Worm (Caenorhabditis elegans) whole organism, L3 larva: ENCODE results near the gene C25A8.5.

Source experiments
- ZK546.5 ChIP-seq: sonication (generic microtip); optimal IDR thresholded peaks from 2 replicates; lab custom pipeline; 2017; ENCODE audit warnings: missing biosample characterization, missing genetic modification characterization
- aly-2 ChIP-seq: fragments of 150-350 bp; optimal IDR thresholded peaks from 2 replicates; lab custom pipeline; 2014; ENCODE audit warnings: missing biosample characterization, missing genetic modification characterization
- ama-1 ChIP-seq: fragments of 150-350 bp; optimal IDR thresholded peaks from 2 replicates; lab custom pipeline; 2018
- ceh-16 ChIP-seq: sonication (generic microtip); optimal IDR thresholded peaks from 2 replicates; lab custom pipeline; 2017; ENCODE audit warnings: missing biosample characterization, missing genetic modification characterization
- ceh-28 ChIP-seq: fragments of 150-350 bp; optimal IDR thresholded peaks from 2 replicates; lab custom pipeline; 2014; ENCODE audit warnings: missing biosample characterization, missing genetic modification reagents, missing genetic modification characterization
- ceh-82 ChIP-seq: fragments of 150-350 bp; optimal IDR thresholded peaks from 2 replicates; lab custom pipeline; 2014; ENCODE audit warnings: missing biosample characterization, missing genetic modification characterization
- ceh-9 ChIP-seq: sonication (generic microtip); optimal IDR thresholded peaks from 2 replicates; lab custom pipeline; 2018; ENCODE audit warnings: missing biosample characterization, missing genetic modification characterization
- daf-12 ChIP-seq: fragments of 150-350 bp; optimal IDR thresholded peaks from 2 replicates; lab custom pipeline; 2014; ENCODE audit warnings: missing biosample characterization, missing genetic modification reagents, missing genetic modification characterization
- egl-27 ChIP-seq: sonication (generic microtip); optimal IDR thresholded peaks from 4 replicates; lab custom pipeline; 2017; ENCODE audit warnings: missing biosample characterization, missing genetic modification reagents, missing genetic modification characterization
- egl-5 ChIP-seq: fragments of 150-350 bp; optimal IDR thresholded peaks from 2 replicates; lab custom pipeline; 2017; ENCODE audit warnings: missing biosample characterization, missing genetic modification reagents, missing genetic modification characterization, inconsistent platforms
- elt-1 ChIP-seq: fragments of 150-350 bp; optimal IDR thresholded peaks from 2 replicates; lab custom pipeline; 2014; ENCODE audit warnings: missing biosample characterization, missing genetic modification characterization
- elt-2 ChIP-seq: sonication (generic microtip); optimal IDR thresholded peaks from 2 replicates; lab custom pipeline; 2016; ENCODE audit warnings: missing genetic modification reagents, mild to moderate bottlenecking, missing genetic modification characterization, missing compliant biosample characterization
- elt-3 ChIP-seq, 3 experiments: fragments of 150-350 bp in 1 of 3; sonication (generic microtip) in 2 of 3; optimal IDR thresholded peaks; 2 replicates in 2 of 3; 4 replicates in 1 of 3; lab custom pipeline; 2014 to 2017; ENCODE audit warnings: missing biosample characterization in 3 of 3, missing genetic modification characterization in 3 of 3
- eor-1 ChIP-seq, 2 experiments: fragments of 150-350 bp; optimal IDR thresholded peaks; 2 replicates each; lab custom pipeline; 2014 to 2018; ENCODE audit warnings: missing biosample characterization in 2 of 2, missing genetic modification characterization in 2 of 2
- fkh-10 ChIP-seq: sonication (generic microtip); optimal IDR thresholded peaks from 2 replicates; lab custom pipeline; 2017; ENCODE audit warnings: missing biosample characterization, missing genetic modification reagents, missing genetic modification characterization
- fkh-2 ChIP-seq: fragments of 150-350 bp; optimal IDR thresholded peaks from 2 replicates; lab custom pipeline; 2014; ENCODE audit warnings: missing biosample characterization, missing genetic modification reagents, missing genetic modification characterization
- fos-1 ChIP-seq: fragments of 150-350 bp; optimal IDR thresholded peaks from 2 replicates; lab custom pipeline; 2014; ENCODE audit warnings: missing biosample characterization, missing genetic modification characterization
- hmg-11 ChIP-seq: sonication (generic microtip); optimal IDR thresholded peaks from 2 replicates; lab custom pipeline; 2016; ENCODE audit warnings: missing genetic modification characterization, missing compliant biosample characterization
- jun-1 ChIP-seq: fragments of 150-350 bp; optimal IDR thresholded peaks from 2 replicates; lab custom pipeline; 2014; ENCODE audit warnings: missing biosample characterization, missing genetic modification reagents, missing genetic modification characterization
- lsy-12 ChIP-seq: sonication (generic microtip); optimal IDR thresholded peaks from 2 replicates; lab custom pipeline; 2016; ENCODE audit warnings: mild to moderate bottlenecking, missing genetic modification characterization, missing compliant biosample characterization
- mdl-1 ChIP-seq: fragments of 150-350 bp; optimal IDR thresholded peaks from 2 replicates; lab custom pipeline; 2014; ENCODE audit warnings: missing biosample characterization, missing genetic modification characterization
- mml-1 ChIP-seq: fragments of 150-350 bp; sonication (generic microtip); optimal IDR thresholded peaks from 3 replicates; lab custom pipeline; 2014; ENCODE audit warnings: missing biosample characterization, missing genetic modification characterization
- nfya-1 ChIP-seq: sonication (generic microtip); optimal IDR thresholded peaks from 2 replicates; lab custom pipeline; 2017; ENCODE audit warnings: missing genetic modification characterization, mild to moderate bottlenecking, missing compliant biosample characterization, antibody characterized with exemption, moderate library complexity; ENCODE audit not compliant: insufficient read depth
- nhr-11 ChIP-seq: fragments of 150-350 bp; optimal IDR thresholded peaks from 2 replicates; lab custom pipeline; 2014; ENCODE audit warnings: missing biosample characterization, missing genetic modification characterization
- nhr-12 ChIP-seq: fragments of 150-350 bp; optimal IDR thresholded peaks from 2 replicates; lab custom pipeline; 2014; ENCODE audit warnings: missing biosample characterization, missing genetic modification characterization
- nhr-23 ChIP-seq: fragments of 150-350 bp; optimal IDR thresholded peaks from 2 replicates; lab custom pipeline; 2014; ENCODE audit warnings: missing biosample characterization, missing genetic modification reagents, missing genetic modification characterization
- nhr-237 ChIP-seq: fragments of 150-350 bp; optimal IDR thresholded peaks from 2 replicates; lab custom pipeline; 2014; ENCODE audit warnings: missing biosample characterization, missing genetic modification characterization
- nhr-25 ChIP-seq: sonication (generic microtip); optimal IDR thresholded peaks from 2 replicates; lab custom pipeline; 2017; ENCODE audit warnings: missing biosample characterization, missing genetic modification characterization
- nhr-28 ChIP-seq: fragments of 150-350 bp; optimal IDR thresholded peaks from 2 replicates; lab custom pipeline; 2014; ENCODE audit warnings: missing biosample characterization, missing genetic modification characterization
- nhr-43 ChIP-seq: sonication (generic microtip); optimal IDR thresholded peaks from 2 replicates; lab custom pipeline; 2016; ENCODE audit warnings: mild to moderate bottlenecking, missing genetic modification characterization, missing compliant biosample characterization; ENCODE audit not compliant: poor library complexity, severe bottlenecking
- nhr-67 ChIP-seq: fragments of 150-350 bp; optimal IDR thresholded peaks from 2 replicates; lab custom pipeline; 2014; ENCODE audit warnings: missing biosample characterization, missing genetic modification characterization
- nhr-76 ChIP-seq: fragments of 150-350 bp; sonication (generic microtip); optimal IDR thresholded peaks from 5 replicates; lab custom pipeline; 2014; ENCODE audit warnings: missing biosample characterization, missing genetic modification characterization
- pha-4 ChIP-seq: fragments of 150-350 bp; optimal IDR thresholded peaks from 2 replicates; lab custom pipeline; 2014; ENCODE audit warnings: missing biosample characterization, missing genetic modification reagents, missing genetic modification characterization
- pqm-1 ChIP-seq: fragments of 150-350 bp; optimal IDR thresholded peaks from 2 replicates; lab custom pipeline; 2017; ENCODE audit warnings: missing biosample characterization, missing genetic modification characterization, inconsistent platforms
- sea-2 ChIP-seq: fragments of 150-350 bp; sonication (generic microtip); optimal IDR thresholded peaks from 4 replicates; lab custom pipeline; 2014; ENCODE audit warnings: missing biosample characterization, missing genetic modification reagents, missing genetic modification characterization
- skn-1 ChIP-seq: fragments of 150-350 bp; optimal IDR thresholded peaks from 2 replicates; lab custom pipeline; 2014; ENCODE audit warnings: missing biosample characterization, missing genetic modification characterization
- snpc-4 ChIP-seq: fragments of 150-350 bp; optimal IDR thresholded peaks from 2 replicates; lab custom pipeline; 2014; ENCODE audit warnings: missing biosample characterization, missing genetic modification characterization
- ztf-11 ChIP-seq: fragments of 150-350 bp; optimal IDR thresholded peaks from 2 replicates; lab custom pipeline; 2014; ENCODE audit warnings: missing biosample characterization, missing genetic modification characterization
- ztf-4 ChIP-seq: fragments of 150-350 bp; optimal IDR thresholded peaks from 2 replicates; lab custom pipeline; 2014; ENCODE audit warnings: missing biosample characterization, missing genetic modification characterization

The C25A8.5 gene

DNA sequence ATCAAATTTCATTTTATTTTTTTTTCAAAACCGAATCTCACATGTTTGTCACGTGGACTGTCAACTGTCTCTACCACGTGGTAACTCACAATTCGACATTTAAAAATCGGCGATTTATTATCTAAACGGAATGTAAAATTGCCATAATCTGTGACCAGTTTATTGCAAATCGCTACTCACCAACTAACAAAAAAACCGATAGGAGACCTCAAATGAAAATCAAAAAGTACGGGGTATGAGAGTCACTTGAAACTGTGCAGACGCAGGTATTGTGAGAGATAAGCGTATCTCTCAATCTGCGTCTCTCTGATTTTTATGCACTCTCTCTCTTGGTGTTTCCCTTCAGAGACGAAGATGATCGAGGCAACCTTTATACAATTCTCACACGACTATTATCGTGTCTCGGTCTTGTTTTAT is 48.5 kb downstream of the C25A8.5 start:
- TF ChIP-seq jun-1 (tag; lab: Kevin White, UChicago) (peak; percentile 81), nhr-67 (tag; lab: Kevin White, UChicago) (no peak), egl-5 (tag; lab: Kevin White, UChicago) (peak; percentile 26), mdl-1 (tag; lab: Kevin White, UChicago) (peak; percentile 33), hmg-11 (tag; lab: Kevin White, UChicago) (peak; percentile 46), elt-1 (tag; lab: Kevin White, UChicago) (peak; percentile 67), mml-1 (tag; lab: Kevin White, UChicago) (peak; percentile 68), nhr-76 (tag; lab: Kevin White, UChicago) (peak; percentile 8), elt-2 (tag; lab: Kevin White, UChicago) (peak; percentile 96), ceh-82 (tag; lab: Kevin White, UChicago) (no peak), ztf-11 (no peak), lsy-12 (tag; lab: Kevin White, UChicago) (peak; percentile 57), eor-1 (tag; optimal IDR thresholded peaks at IDR 0.05; lab: Kevin White, UChicago) (peak in 1 of 2 experiments; percentile 4), elt-3 (tag; optimal IDR thresholded peaks at IDR 0.05; lab: Kevin White, UChicago) (peak in 1 of 3 experiments; percentile 75), sea-2 (no peak), skn-1 (tag; lab: Kevin White, UChicago) (peak; percentile 57), nhr-23 (peak; percentile 69), ceh-28 (peak; percentile 51), snpc-4 (tag; lab: Kevin White, UChicago) (no peak), nfya-1 (tag; lab: Kevin White, UChicago) (peak; percentile 58), ztf-4 (tag; lab: Kevin White, UChicago) (peak; percentile 16), pha-4 (peak; percentile 57), nhr-43 (peak; percentile 81), pqm-1 (tag; lab: Kevin White, UChicago) (peak; percentile 92), nhr-25 (tag; lab: Kevin White, UChicago) (peak; percentile 78)

DNA sequence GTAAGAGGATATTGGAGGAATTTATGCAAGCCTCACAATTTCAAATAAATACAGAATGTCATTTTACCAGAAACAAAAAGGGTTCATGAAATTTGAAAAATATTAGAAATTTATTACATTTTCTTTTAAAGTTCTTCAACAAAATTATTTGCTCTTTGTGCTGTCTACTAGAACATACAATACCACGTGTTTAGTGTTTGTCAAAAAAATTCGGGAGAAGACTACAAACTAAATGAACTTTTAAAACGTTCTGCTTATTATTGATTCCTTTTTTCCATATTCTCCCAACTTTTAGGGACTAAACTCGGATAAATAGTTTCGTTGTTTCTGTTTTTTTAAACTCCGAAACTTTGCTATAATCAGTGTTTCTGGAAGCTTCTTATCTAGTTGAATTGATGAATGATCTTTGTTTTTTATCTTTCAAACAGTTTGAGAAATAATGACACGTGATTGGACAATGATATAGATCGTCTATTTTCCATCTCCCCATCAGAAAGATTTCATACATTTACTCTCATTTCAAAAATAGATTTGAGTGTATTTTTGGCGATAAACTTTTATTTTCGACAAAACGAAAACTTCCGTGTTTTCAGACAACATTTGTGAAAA is 49.4 kb downstream of the C25A8.5 start:
- TF ChIP-seq daf-12 (no peak), aly-2 (tag; lab: Kevin White, UChicago) (no peak), ZK546.5 (no peak), elt-1 (tag; lab: Kevin White, UChicago) (no peak), nhr-237 (tag; lab: Kevin White, UChicago) (no peak), pqm-1 (tag; lab: Kevin White, UChicago) (peak; percentile 19), ceh-9 (no peak), ama-1 (lab: Kevin White, UChicago) (no peak), pha-4 (peak; percentile 54), mml-1 (tag; lab: Kevin White, UChicago) (no peak), egl-27 (tag; lab: Kevin White, UChicago) (no peak), nhr-12 (tag; lab: Kevin White, UChicago) (no peak), ceh-16 (tag; lab: Kevin White, UChicago) (no peak), fkh-2 (tag; lab: Kevin White, UChicago) (no peak), ceh-82 (tag; lab: Kevin White, UChicago) (no peak), nhr-28 (tag; lab: Kevin White, UChicago) (no peak), mdl-1 (tag; lab: Kevin White, UChicago) (no peak), skn-1 (tag; lab: Kevin White, UChicago) (no peak), nhr-11 (no peak), ceh-28 (no peak), fkh-10 (GFP tag; lab: Kevin White, UChicago) (no peak), nhr-23 (peak; percentile 50), fos-1 (tag; lab: Kevin White, UChicago) (no peak), nfya-1 (tag; lab: Kevin White, UChicago) (no peak), egl-5 (tag; lab: Kevin White, UChicago) (no peak), sea-2 (no peak), nhr-25 (tag; lab: Kevin White, UChicago) (no peak), elt-2 (tag; lab: Kevin White, UChicago) (peak; percentile 59), lsy-12 (tag; lab: Kevin White, UChicago) (peak; percentile 41)
- TF ChIP-seq, all 47 proteins: peak for 5
